Worm (Caenorhabditis elegans): ENCODE measurements around the gene F52E1.3.

ce11 chrV:8428585-8429414, 34.2 kb downstream of the F52E1.3 start:
- TF ChIP-seq ama-1 (optimal IDR thresholded peaks at IDR 0.05) (no peak), sea-1 (GFP tag; conservative IDR thresholded peaks at IDR 0.05) (no peak), scrt-1 (GFP tag; IDR thresholded peaks at IDR 0.05) (no peak)

All from whole organism, early embryonic.